Worm (Caenorhabditis elegans) whole organism, L2 larva: Measurements from ENCODE around the gene K02E10.5.

Experiments
- Y55F3AM.14 ChIP-seq: fragments of 200-800 bp; sonication (Bioruptor generic); optimal IDR thresholded peaks from 2 replicates; lab custom pipeline; 2018; ENCODE audit warnings: mild to moderate bottlenecking, missing genetic modification characterization, missing compliant biosample characterization
- blmp-1 ChIP-seq: sonication (generic microtip); optimal IDR thresholded peaks from 2 replicates; lab custom pipeline; 2017; ENCODE audit warnings: missing genetic modification characterization, mild to moderate bottlenecking, missing compliant biosample characterization, antibody characterized with exemption, moderate library complexity; ENCODE audit not compliant: insufficient read depth

DNA sequence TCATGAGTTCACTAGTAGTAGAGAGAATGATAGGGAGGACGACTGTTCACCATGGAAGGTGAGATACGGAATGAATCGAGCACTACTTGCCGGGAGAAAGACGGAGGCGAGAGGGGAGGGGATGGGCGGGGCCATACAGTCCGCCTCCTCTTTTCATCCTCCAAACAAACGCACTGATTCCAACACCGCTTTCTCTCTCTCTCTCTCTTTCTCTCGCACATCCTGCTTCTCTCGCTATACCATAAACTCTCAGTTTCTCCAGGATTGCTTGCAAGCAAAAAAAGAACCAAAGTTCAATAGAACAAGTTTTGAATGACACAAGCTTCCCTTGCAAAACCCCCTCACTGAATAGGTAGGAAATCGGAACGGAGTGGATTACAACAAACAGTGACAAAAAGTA is 43.4 kb downstream of the K02E10.5 start:
- TF ChIP-seq Y55F3AM.14 (GFP tag; lab: Kevin White, UChicago) (no peak), blmp-1 (tag; lab: Kevin White, UChicago) (no peak)
